Fruit fly (Drosophila melanogaster) whole organism, adult: ENCODE results near the gene RpS28a.
A peak's percentile ranks its signal among the peaks of the same experiment; 100 is the strongest.

Experiments used
- CG11617 ChIP-seq: fragments of 200-800 bp; sonication (Bioruptor generic); optimal IDR thresholded peaks from 2 replicates; lab custom pipeline; 2017; ENCODE audit warnings: mild to moderate bottlenecking, missing biosample characterization, missing genetic modification reagents, missing genetic modification characterization
- CG12768 ChIP-seq: fragments of 200-800 bp; sonication (Bioruptor generic); optimal IDR thresholded peaks from 2 replicates; lab custom pipeline; 2017; ENCODE audit warnings: missing biosample characterization, missing genetic modification characterization, mild to moderate bottlenecking, moderate library complexity, missing genetic modification reagents
- CG14711 ChIP-seq: fragments of 200-800 bp; sonication (Bioruptor generic); optimal IDR thresholded peaks from 2 replicates; lab custom pipeline; 2018; ENCODE audit warnings: missing biosample characterization, mild to moderate bottlenecking, missing genetic modification characterization, moderate library complexity
- CG1620 ChIP-seq: fragments of 200-800 bp; sonication (Bioruptor generic); optimal IDR thresholded peaks from 2 replicates; lab custom pipeline; 2016; ENCODE audit warnings: missing biosample characterization, missing genetic modification characterization
- CG33017 ChIP-seq: fragments of 200-800 bp; sonication (Bioruptor generic); optimal IDR thresholded peaks from 2 replicates; lab custom pipeline; 2018; ENCODE audit warnings: missing biosample characterization, mild to moderate bottlenecking, missing genetic modification characterization, moderate library complexity
- CG5204 ChIP-seq: fragments of 200-800 bp; sonication (Bioruptor generic); optimal IDR thresholded peaks from 2 replicates; lab custom pipeline; 2016; ENCODE audit warnings: missing biosample characterization, missing genetic modification characterization
- CG7045 ChIP-seq: fragments of 200-800 bp; sonication (Bioruptor generic); optimal IDR thresholded peaks from 2 replicates; lab custom pipeline; 2017; ENCODE audit warnings: missing biosample characterization, mild to moderate bottlenecking, missing genetic modification characterization
- CG7101 ChIP-seq: fragments of 200-800 bp; sonication (Bioruptor generic); optimal IDR thresholded peaks from 2 replicates; lab custom pipeline; 2018; ENCODE audit warnings: missing biosample characterization, mild to moderate bottlenecking, missing genetic modification characterization, moderate library complexity
- Clk ChIP-seq: fragments of 200-800 bp; sonication (Bioruptor generic); optimal IDR thresholded peaks from 2 replicates; lab custom pipeline; 2017; ENCODE audit warnings: missing biosample characterization, missing genetic modification characterization
- Crg-1 ChIP-seq: fragments of 200-800 bp; sonication (Bioruptor generic); optimal IDR thresholded peaks from 2 replicates; lab custom pipeline; 2016; ENCODE audit warnings: missing biosample characterization, missing genetic modification characterization
- Hr96 ChIP-seq: fragments of 200-800 bp; sonication (Bioruptor generic); optimal IDR thresholded peaks from 2 replicates; lab custom pipeline; 2016; ENCODE audit warnings: missing biosample characterization, missing genetic modification characterization
- Mnt ChIP-seq: fragments of 200-800 bp; sonication (Bioruptor generic); optimal IDR thresholded peaks from 2 replicates; lab custom pipeline; 2016; ENCODE audit warnings: missing biosample characterization, mild to moderate bottlenecking, missing genetic modification characterization
- bab1 ChIP-seq: fragments of 200-800 bp; sonication (Bioruptor generic); optimal IDR thresholded peaks from 3 replicates; lab custom pipeline; 2019; ENCODE audit warnings: missing biosample characterization, mild to moderate bottlenecking, missing genetic modification characterization, moderate library complexity
- cic ChIP-seq: fragments of 200-800 bp; sonication (Bioruptor generic); optimal IDR thresholded peaks from 2 replicates; lab custom pipeline; 2017; ENCODE audit warnings: missing biosample characterization, mild to moderate bottlenecking, missing genetic modification characterization, moderate library complexity
- cnc ChIP-seq, 2 experiments: fragments of >200 bp; optimal IDR thresholded peaks; 2 replicates each; lab custom pipeline; 2017
- kay ChIP-seq: fragments of 200-800 bp; sonication (Bioruptor generic); peaks from one replicate; lab custom pipeline; 2016; ENCODE audit warnings: missing biosample characterization, missing genetic modification characterization, borderline replicate concordance
- ovo ChIP-seq: fragments of 200-800 bp; sonication (Bioruptor generic); optimal IDR thresholded peaks from 2 replicates; lab custom pipeline; 2016; ENCODE audit warnings: missing biosample characterization, missing genetic modification characterization
- pad ChIP-seq: fragments of 200-800 bp; sonication (Bioruptor generic); optimal IDR thresholded peaks from 3 replicates; lab custom pipeline; 2017; ENCODE audit warnings: missing biosample characterization, missing genetic modification characterization, mild to moderate bottlenecking, moderate library complexity, missing genetic modification reagents
- tj ChIP-seq: fragments of 200-800 bp; sonication (Bioruptor generic); optimal IDR thresholded peaks from 3 replicates; lab custom pipeline; 2017; ENCODE audit warnings: missing biosample characterization, mild to moderate bottlenecking, missing genetic modification characterization, moderate library complexity
- toe ChIP-seq: fragments of 200-800 bp; sonication (Bioruptor generic); optimal IDR thresholded peaks from 2 replicates; lab custom pipeline; 2016; ENCODE audit warnings: missing biosample characterization, missing genetic modification characterization

RpS28a gene

DNA sequence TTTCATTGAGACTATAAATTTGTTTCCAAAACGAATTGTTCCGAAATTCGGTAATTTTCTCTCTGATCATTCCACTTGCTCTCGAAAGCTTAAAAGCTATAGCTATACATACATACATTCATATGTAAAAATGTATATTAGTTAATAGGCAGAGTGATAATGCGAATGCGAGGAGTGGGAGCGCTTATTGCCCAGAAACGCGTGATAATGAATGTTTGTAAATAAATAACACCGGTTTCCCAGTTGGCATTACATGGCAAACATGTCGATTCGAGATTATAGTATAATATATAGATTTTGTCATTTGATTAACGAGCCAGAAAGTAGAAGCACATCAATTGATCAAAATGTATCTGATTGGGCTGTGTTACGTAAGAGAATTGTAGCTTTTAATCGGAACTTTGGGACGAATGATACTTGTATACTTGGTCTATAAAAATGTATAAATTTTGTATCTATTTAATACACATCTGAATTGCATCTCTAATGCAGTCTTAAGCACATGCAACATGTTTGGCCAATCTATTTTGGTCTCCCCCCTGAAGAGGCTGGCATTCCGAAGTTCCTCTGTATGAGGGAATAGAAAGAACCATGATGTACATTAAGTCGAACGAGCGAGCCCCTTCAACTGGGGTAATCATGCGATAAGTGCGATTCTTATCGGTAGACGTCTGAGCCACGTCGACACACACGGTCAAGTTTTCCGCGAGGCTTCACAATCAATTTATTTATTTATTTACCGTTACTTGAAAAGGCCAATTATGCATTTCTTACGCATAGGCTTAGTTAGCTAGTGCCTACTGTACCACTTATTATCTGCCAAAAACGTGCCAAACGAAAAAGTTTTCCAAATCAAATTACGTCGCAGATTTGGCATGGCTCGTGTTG is 9.6 kb downstream of the RpS28a start:
- peak; percentile 13 for TF ChIP-seq pad (GFP tag; lab: Kevin White, UChicago)
- no peak for TF ChIP-seq CG5204
- no peak for TF ChIP-seq CG33017 (tag; lab: Kevin White, UChicago)
- TF ChIP-seq ovo (GFP tag; lab: Kevin White, UChicago) = peak; percentile 17
- peak; percentile 37 for TF ChIP-seq CG12768
- peak; percentile 8 for TF ChIP-seq Crg-1 (GFP tag; lab: Kevin White, UChicago)
- peak; percentile 30 for TF ChIP-seq CG11617 (GFP tag; lab: Kevin White, UChicago)
- peak; percentile 22 for TF ChIP-seq tj (GFP tag; lab: Kevin White, UChicago)
- TF ChIP-seq CG7045 = peak; percentile 16
- peak; percentile 87 for TF ChIP-seq cic
- TF ChIP-seq Mnt (GFP tag; lab: Kevin White, UChicago) = peak; percentile 35
- no peak for TF ChIP-seq toe (GFP tag; lab: Kevin White, UChicago)
- peak; percentile 1 for TF ChIP-seq CG7101 (tag; lab: Kevin White, UChicago)

DNA sequence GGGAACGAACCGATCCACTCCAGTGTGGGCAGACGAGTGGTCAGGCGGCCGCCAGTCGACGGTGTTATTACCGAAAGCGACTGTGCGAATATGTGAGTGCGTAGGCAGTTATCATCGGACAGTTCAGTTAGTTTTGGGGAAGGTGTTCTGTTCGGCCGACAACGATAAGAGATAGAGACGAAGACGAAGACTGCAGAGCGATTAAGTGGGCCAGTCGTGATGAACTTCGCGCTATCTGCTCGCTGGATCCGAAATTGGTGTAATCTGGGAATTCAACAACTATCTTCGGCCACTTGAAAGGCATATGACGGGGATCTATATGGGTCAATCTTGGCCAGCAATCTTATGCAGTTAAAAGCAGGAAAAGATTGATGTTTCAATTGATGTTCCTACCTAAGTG is 13.3 kb downstream of the RpS28a start, which contains the start of gene CG7912:
Gene CG7912, minus strand, starts transcription at position 17 of the 400 bp plus-strand sequence.
- TF ChIP-seq CG12768 (no peak), pad (GFP tag; lab: Kevin White, UChicago) (no peak), CG1620 (no peak), toe (GFP tag; lab: Kevin White, UChicago) (no peak), Clk (GFP tag; lab: Kevin White, UChicago) (no peak), ovo (GFP tag; lab: Kevin White, UChicago) (no peak), kay (GFP tag; lab: Kevin White, UChicago) (no peak), CG33017 (tag; lab: Kevin White, UChicago) (no peak), bab1 (GFP tag; lab: Kevin White, UChicago) (no peak), CG7045 (no peak), CG7101 (tag; lab: Kevin White, UChicago) (no peak), CG5204 (no peak), Hr96 (no peak), tj (GFP tag; lab: Kevin White, UChicago) (no peak), cnc (optimal IDR thresholded peaks at IDR 0.05; lab: Kevin White, UChicago) (no peak), Crg-1 (GFP tag; lab: Kevin White, UChicago) (no peak), CG14711 (tag; lab: Kevin White, UChicago) (no peak)

dm6 chr3R:30005332-30005979 is 17.0 kb downstream of the RpS28a start:
- TF ChIP-seq CG1620 = no peak
- TF ChIP-seq Crg-1 (GFP tag; lab: Kevin White, UChicago) = no peak
- TF ChIP-seq CG7045 = no peak
- no peak for TF ChIP-seq kay (GFP tag; lab: Kevin White, UChicago)
- TF ChIP-seq CG33017 (tag; lab: Kevin White, UChicago) = no peak
- TF ChIP-seq Mnt (GFP tag; lab: Kevin White, UChicago) = no peak
- no peak for TF ChIP-seq CG5204
- no peak for TF ChIP-seq pad (GFP tag; lab: Kevin White, UChicago)
- TF ChIP-seq toe (GFP tag; lab: Kevin White, UChicago) = no peak
- no peak for TF ChIP-seq CG7101 (tag; lab: Kevin White, UChicago)
- no peak for TF ChIP-seq cnc (optimal IDR thresholded peaks at IDR 0.05; lab: Kevin White, UChicago)
- no peak for TF ChIP-seq CG12768

DNA sequence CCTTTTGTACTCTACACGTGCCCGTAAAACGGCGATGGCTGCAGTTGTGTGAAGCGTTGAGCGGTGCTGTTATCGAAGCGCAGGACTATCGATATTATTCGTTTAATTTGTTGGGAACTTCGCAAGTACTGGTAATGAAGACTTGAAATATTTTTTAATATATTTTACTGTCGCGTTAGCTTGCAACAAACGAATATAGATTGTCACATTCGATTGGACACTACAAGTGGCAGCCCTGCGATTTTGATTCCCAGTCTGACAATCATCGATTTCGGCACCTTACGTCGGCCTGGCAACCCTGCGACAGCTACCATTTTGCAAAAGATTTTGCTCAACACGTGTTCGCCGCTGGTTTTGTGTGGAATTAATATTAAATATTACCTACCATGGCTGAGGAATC is 17.8 kb downstream of the RpS28a start, which contains the start of the genes Nlp and Nph:
Gene Nlp, plus strand, starts transcription at position 138 of the 400 bp plus-strand sequence.
Gene Nph, minus strand, starts transcription at position 214 of the 400 bp plus-strand sequence.
- TF ChIP-seq CG7101 (tag; lab: Kevin White, UChicago) (peak; percentile 31), bab1 (GFP tag; lab: Kevin White, UChicago) (peak; percentile 42), cnc (optimal IDR thresholded peaks at IDR 0.05; lab: Kevin White, UChicago) (no peak), CG12768 (peak; percentile 36), Crg-1 (GFP tag; lab: Kevin White, UChicago) (peak; percentile 54), pad (GFP tag; lab: Kevin White, UChicago) (peak; percentile 30), kay (GFP tag; lab: Kevin White, UChicago) (no peak), CG1620 (peak; percentile 47), CG5204 (no peak), CG7045 (peak; percentile 9), CG33017 (tag; lab: Kevin White, UChicago) (no peak), cic (peak; percentile 13), tj (GFP tag; lab: Kevin White, UChicago) (peak; percentile 56), ovo (GFP tag; lab: Kevin White, UChicago) (no peak), toe (GFP tag; lab: Kevin White, UChicago) (peak; percentile 68), Hr96 (peak; percentile 65), Clk (GFP tag; lab: Kevin White, UChicago) (no peak), Mnt (GFP tag; lab: Kevin White, UChicago) (peak; percentile 95), CG11617 (GFP tag; lab: Kevin White, UChicago) (peak; percentile 22), CG14711 (tag; lab: Kevin White, UChicago) (peak; percentile 93)

DNA sequence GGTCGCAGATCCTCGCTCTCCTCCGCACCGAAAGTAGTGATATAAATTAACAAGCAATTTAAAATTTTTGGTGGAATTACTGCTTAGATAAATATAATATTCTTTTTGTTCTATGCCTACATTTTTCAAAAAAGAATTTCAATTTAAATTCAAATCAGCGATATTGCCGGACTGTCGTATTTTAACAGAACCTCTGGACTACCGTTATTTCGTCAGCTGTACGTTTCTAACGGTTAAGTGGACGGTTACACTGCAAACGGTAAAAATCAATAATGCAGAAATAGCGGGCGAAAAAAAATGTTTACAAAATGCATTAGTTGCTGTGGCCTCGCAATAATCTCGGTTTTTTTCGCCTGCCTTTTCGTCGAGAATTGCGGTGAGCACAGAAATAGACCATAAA is 22.2 kb downstream of the RpS28a start, which contains the start of gene Tace:
Gene Tace, plus strand, starts transcription at position 245 of the 400 bp plus-strand sequence.
- TF ChIP-seq CG14711 (tag; lab: Kevin White, UChicago) (no peak), CG1620 (no peak), kay (GFP tag; lab: Kevin White, UChicago) (no peak), cnc (optimal IDR thresholded peaks at IDR 0.05; lab: Kevin White, UChicago) (no peak), CG33017 (tag; lab: Kevin White, UChicago) (no peak), Mnt (GFP tag; lab: Kevin White, UChicago) (no peak), ovo (GFP tag; lab: Kevin White, UChicago) (peak; percentile 9), cic (no peak)
